Comparison of ENCODE assay signal across 6 worm cellular contexts in the genomic region with DNA sequence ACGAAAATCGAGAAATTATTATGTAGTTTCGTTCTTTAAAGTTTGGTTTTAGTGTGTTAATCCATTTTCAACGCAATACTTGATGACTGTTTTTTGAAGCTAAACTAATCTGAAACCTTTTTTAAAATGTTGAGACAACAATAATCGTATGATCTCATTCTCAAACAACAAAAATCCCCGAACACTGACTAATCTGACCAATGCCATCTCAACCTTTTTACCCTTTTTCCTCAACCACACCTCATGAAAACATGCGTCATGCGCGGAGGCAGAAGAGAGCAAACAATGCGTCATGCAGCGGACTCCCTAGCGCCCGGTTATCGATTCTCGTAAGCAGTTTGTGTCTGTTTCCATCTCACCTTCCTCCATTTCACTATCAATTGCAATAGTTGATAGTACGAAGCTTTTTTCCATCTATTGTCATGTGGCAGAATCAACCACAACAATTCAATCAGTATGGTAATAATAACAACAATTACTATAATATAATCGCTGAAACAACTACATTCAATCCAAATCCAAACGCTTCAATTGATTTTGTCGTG.
A peak's percentile ranks its signal among the peaks of the same experiment; 100 is the strongest.
TF ChIP-seq lines count a peak whose summit lies in the region.

TSS of gene C50B8.4 (plus strand) at position 299 of the 545 bp plus-strand sequence.

TF ChIP-seq in whole organism, L1 larva, 84 proteins besides CTCF, POLR2A, EP300 and RAD21:
- TF ChIP-seq pag-3 (tag; optimal IDR thresholded peaks at IDR 0.05; lab: Kevin White, UChicago; ENCODE audit: borderline replicate concordance, insufficient read depth) (no peak), lin-35 (GFP tag; optimal IDR thresholded peaks at IDR 0.05; lab: Kevin White, UChicago) (peak in 1 of 2 experiments; percentile 32), elt-2 (tag; optimal IDR thresholded peaks at IDR 0.05; lab: Kevin White, UChicago) (peak; percentile 45)

TF ChIP-seq in whole organism, L2 larva, 48 proteins besides CTCF, POLR2A, EP300 and RAD21:
- TF ChIP-seq ceh-82 (tag; optimal IDR thresholded peaks at IDR 0.05; lab: Kevin White, UChicago) (no peak), elt-1 (tag; optimal IDR thresholded peaks at IDR 0.05; lab: Kevin White, UChicago) (no peak), lin-11 (tag; optimal IDR thresholded peaks at IDR 0.05; lab: Kevin White, UChicago) (no peak), nhr-10 (tag; optimal IDR thresholded peaks at IDR 0.05; lab: Kevin White, UChicago) (no peak), fos-1 (tag; optimal IDR thresholded peaks at IDR 0.05; lab: Kevin White, UChicago) (peak; percentile 86)

TF ChIP-seq in whole organism, L3 larva, 47 proteins besides CTCF, POLR2A, EP300 and RAD21 (continues in another document):
- no peak for TF ChIP-seq skn-1 (tag; optimal IDR thresholded peaks at IDR 0.05; lab: Kevin White, UChicago)
- TF ChIP-seq nhr-67 (tag; optimal IDR thresholded peaks at IDR 0.05; lab: Kevin White, UChicago): no peak
- no peak for TF ChIP-seq nhr-77 (tag; optimal IDR thresholded peaks at IDR 0.05; lab: Kevin White, UChicago)
- no peak for TF ChIP-seq hmg-11 (tag; optimal IDR thresholded peaks at IDR 0.05; lab: Kevin White, UChicago)
- TF ChIP-seq ceh-9 (tag; optimal IDR thresholded peaks at IDR 0.05; lab: Kevin White, UChicago): no peak
- TF ChIP-seq ama-1 (optimal IDR thresholded peaks at IDR 0.05; lab: Kevin White, UChicago): no peak
- TF ChIP-seq nhr-28 (tag; optimal IDR thresholded peaks at IDR 0.05; lab: Kevin White, UChicago): no peak
- no peak for TF ChIP-seq unc-39 (tag; optimal IDR thresholded peaks at IDR 0.05; lab: Kevin White, UChicago)
- TF ChIP-seq zag-1 (tag; optimal IDR thresholded peaks at IDR 0.05; lab: Kevin White, UChicago): no peak
- no peak for TF ChIP-seq tbx-2 (tag; optimal IDR thresholded peaks at IDR 0.05; lab: Kevin White, UChicago)
- TF ChIP-seq elt-2 (tag; optimal IDR thresholded peaks at IDR 0.05; lab: Kevin White, UChicago): peak; percentile 67
- no peak for TF ChIP-seq egl-5 (tag; optimal IDR thresholded peaks at IDR 0.05; lab: Kevin White, UChicago)
- TF ChIP-seq pqm-1 (tag; optimal IDR thresholded peaks at IDR 0.05; lab: Kevin White, UChicago): peak; percentile 64
- TF ChIP-seq snpc-4 (tag; optimal IDR thresholded peaks at IDR 0.05; lab: Kevin White, UChicago): peak; percentile 24
- no peak for TF ChIP-seq nhr-25 (tag; optimal IDR thresholded peaks at IDR 0.05; lab: Kevin White, UChicago)
- no peak for TF ChIP-seq ztf-11 (tag; optimal IDR thresholded peaks at IDR 0.05; lab: Kevin White, UChicago)
- TF ChIP-seq lin-15B (tag; optimal IDR thresholded peaks at IDR 0.05; lab: Kevin White, UChicago): no peak
- TF ChIP-seq fos-1 (tag; optimal IDR thresholded peaks at IDR 0.05; lab: Kevin White, UChicago): no peak
- TF ChIP-seq ceh-28 (tag; optimal IDR thresholded peaks at IDR 0.05; lab: Kevin White, UChicago): no peak
- TF ChIP-seq lsy-12 (tag; optimal IDR thresholded peaks at IDR 0.05; lab: Kevin White, UChicago): no peak
- TF ChIP-seq lin-39 (tag; optimal IDR thresholded peaks at IDR 0.05; lab: Kevin White, UChicago): no peak

TF ChIP-seq in whole organism, L4 larva, 104 proteins besides CTCF, POLR2A, EP300 and RAD21 (continues in another document):
- TF ChIP-seq ztf-7 (tag; optimal IDR thresholded peaks at IDR 0.05; lab: Kevin White, UChicago) (no peak), nhr-28 (tag; optimal IDR thresholded peaks at IDR 0.05; lab: Kevin White, UChicago) (peak; percentile 39), nhr-77 (tag; optimal IDR thresholded peaks at IDR 0.05; lab: Kevin White, UChicago) (peak; percentile 28), snpc-1.2 (GFP tag; IDR thresholded peaks at IDR 0.05; lab: Robert Waterston, UW) (no peak), D1046.2 (GFP tag; IDR thresholded peaks at IDR 0.05; lab: Robert Waterston, UW) (no peak), nhr-6 (tag; optimal IDR thresholded peaks at IDR 0.05; lab: Kevin White, UChicago) (peak; percentile 61), hmg-1.1 (GFP tag; IDR thresholded peaks at IDR 0.05; lab: Robert Waterston, UW) (no peak), lin-38 (GFP tag; IDR thresholded peaks at IDR 0.05; lab: Robert Waterston, UW) (no peak), aha-1 (tag; lab: Kevin White, UChicago) (peak; percentile 95), dve-1 (tag; optimal IDR thresholded peaks at IDR 0.05; lab: Kevin White, UChicago; ENCODE audit: insufficient read depth) (peak; percentile 46), hlh-30 (tag; optimal IDR thresholded peaks at IDR 0.05; lab: Kevin White, UChicago; ENCODE audit: insufficient read depth) (peak; percentile 63), mxl-3 (GFP tag; optimal IDR thresholded peaks at IDR 0.05; lab: Kevin White, UChicago) (peak; percentile 40), nhr-102 (tag; optimal IDR thresholded peaks at IDR 0.05; lab: Kevin White, UChicago) (no peak), ZK337.2 (GFP tag; IDR thresholded peaks at IDR 0.05; lab: Robert Waterston, UW) (no peak), hlh-11 (tag; optimal IDR thresholded peaks at IDR 0.05; lab: Kevin White, UChicago) (peak; percentile 75), pqm-1 (tag; optimal IDR thresholded peaks at IDR 0.05; lab: Kevin White, UChicago) (peak; percentile 66), lin-13 (GFP tag; optimal IDR thresholded peaks at IDR 0.05; lab: Kevin White, UChicago) (no peak), ceh-32 (tag; optimal IDR thresholded peaks at IDR 0.05; lab: Kevin White, UChicago; ENCODE audit: poor library complexity) (no peak), ceh-20 (GFP tag; IDR thresholded peaks at IDR 0.05; lab: Robert Waterston, UW) (no peak)

TF ChIP-seq in whole organism, late embryonic, 69 proteins besides CTCF, POLR2A, EP300 and RAD21:
- TF ChIP-seq ceh-48 (tag; optimal IDR thresholded peaks at IDR 0.05; lab: Kevin White, UChicago): peak; percentile 1
- TF ChIP-seq ceh-18 (tag; optimal IDR thresholded peaks at IDR 0.05; lab: Kevin White, UChicago): no peak

TF ChIP-seq in whole organism, young adult, 124 proteins besides CTCF, POLR2A, EP300 and RAD21:
- TF ChIP-seq snpc-4 (GFP tag; optimal IDR thresholded peaks at IDR 0.05; lab: Kevin White, UChicago) (no peak), snpc-4 (tag; optimal IDR thresholded peaks at IDR 0.05; lab: Kevin White, UChicago) (peak in 1 of 4 experiments; percentile 8), sdz-38 (tag; optimal IDR thresholded peaks at IDR 0.05; lab: Kevin White, UChicago) (no peak), cebp-2 (GFP tag; IDR thresholded peaks at IDR 0.05; lab: Robert Waterston, UW) (no peak), nhr-80 (tag; optimal IDR thresholded peaks at IDR 0.05; lab: Kevin White, UChicago) (peak; percentile 75)
TF ChIP-seq in whole organism, young adult: peak in this region for 2.
